Worm (Caenorhabditis elegans): Measurements from ENCODE around the gene E01G4.3.

DNA sequence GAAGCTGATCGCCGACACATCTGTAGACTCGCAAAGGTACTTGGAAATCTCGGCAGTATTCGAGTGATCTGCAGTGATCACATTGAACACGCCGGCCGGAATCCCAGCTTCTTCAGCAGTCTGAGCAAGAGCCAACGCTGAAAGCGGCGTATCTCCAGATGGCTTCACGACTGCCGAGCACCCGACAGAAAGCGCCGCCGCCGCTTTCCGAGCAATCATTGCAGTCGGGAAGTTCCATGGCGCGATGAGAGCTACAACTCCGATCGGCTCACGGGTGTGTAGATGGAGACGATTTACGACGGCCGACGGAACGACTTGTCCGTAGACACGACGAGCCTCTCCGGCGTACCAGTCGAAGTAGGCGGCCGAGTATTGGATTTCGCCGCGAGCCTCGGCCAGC lies 20.5 kb upstream of the E01G4.3 start:
- TF ChIP-seq ztf-29 (GFP tag; IDR thresholded peaks at IDR 0.05) (no peak), klf-2 (GFP tag; conservative IDR thresholded peaks at IDR 0.05) (no peak), T22C8.4 (GFP tag; IDR thresholded peaks at IDR 0.05) (no peak), tab-1 (GFP tag; IDR thresholded peaks at IDR 0.05) (no peak), flt-1 (GFP tag; IDR thresholded peaks at IDR 0.05) (no peak)

Data from whole organism, midembryonic.